Worm (Caenorhabditis elegans) whole organism, midembryonic: ENCODE measurements around the gene R12A1.3.

ENCODE experiments used
- T22C8.4 ChIP-seq: fragments of 200-800 bp; sonication (Bioruptor generic); IDR thresholded peaks from 2 replicates; pipeline ENCODE4 v1.3.6; 2022; ENCODE audit warnings: missing genetic modification characterization, missing compliant biosample characterization
- cog-1 ChIP-seq: sonication (generic microtip); optimal IDR thresholded peaks from 2 replicates; lab custom pipeline; 2016; ENCODE audit warnings: missing genetic modification characterization, missing compliant biosample characterization
- flt-1 ChIP-seq: fragments of 200-800 bp; sonication (Bioruptor generic); IDR thresholded peaks from 2 replicates; pipeline ENCODE4 v1.3.6; 2022; ENCODE audit warnings: missing genetic modification characterization, missing compliant biosample characterization
- klf-2 ChIP-seq: fragments of 200-800 bp; sonication (Bioruptor generic); conservative IDR thresholded peaks from 2 replicates; pipeline ENCODE4 v1.3.6; 2022; ENCODE audit warnings: missing genetic modification reagents, missing genetic modification characterization, missing compliant biosample characterization
- med-1 ChIP-seq: sonication (generic microtip); optimal IDR thresholded peaks from 2 replicates; lab custom pipeline; 2017; ENCODE audit warnings: missing genetic modification characterization, mild to moderate bottlenecking, missing compliant biosample characterization, antibody characterized with exemption, missing genetic modification reagents; ENCODE audit not compliant: insufficient read depth
- ref-1 ChIP-seq: fragments of 200-800 bp; sonication (Bioruptor generic); conservative IDR thresholded peaks from 2 replicates; pipeline ENCODE4 v1.3.6; 2022; ENCODE audit warnings: missing genetic modification reagents, missing genetic modification characterization, missing compliant biosample characterization
- ztf-23 ChIP-seq: fragments of 200-800 bp; sonication (Bioruptor generic); IDR thresholded peaks from 2 replicates; pipeline ENCODE4 v1.3.6; 2022; ENCODE audit warnings: missing genetic modification reagents, missing genetic modification characterization, missing compliant biosample characterization
- ztf-29 ChIP-seq: fragments of 200-800 bp; sonication (Bioruptor generic); IDR thresholded peaks from 2 replicates; pipeline ENCODE4 v1.3.6; 2022; ENCODE audit warnings: missing genetic modification reagents, missing genetic modification characterization, missing compliant biosample characterization

ce11 chrV:1416154-1416553 is 9.4 kb downstream of the R12A1.3 start:
- no peak; the same call in 1 of the 2 replicates for TF ChIP-seq ztf-29 (GFP tag; lab: Robert Waterston, UW)
- no peak for TF ChIP-seq T22C8.4 (GFP tag; lab: Robert Waterston, UW)
- no peak for TF ChIP-seq flt-1
- no peak for TF ChIP-seq klf-2 (GFP tag; lab: Robert Waterston, UW)
- TF ChIP-seq ref-1 (GFP tag; lab: Robert Waterston, UW) = no peak
- TF ChIP-seq ztf-23 (GFP tag; lab: Robert Waterston, UW) = no peak
- TF ChIP-seq med-1 (GFP tag; lab: Kevin White, UChicago) = no peak
- no peak for TF ChIP-seq cog-1 (tag; lab: Kevin White, UChicago)
